Worm (Caenorhabditis elegans): ENCODE measurements around the gene F23A7.3.

- TF ChIP-seq repo-1 (tag; optimal IDR thresholded peaks at IDR 0.05) (no peak), pha-4 (tag; optimal IDR thresholded peaks at IDR 0.05) (no peak), ama-1 (optimal IDR thresholded peaks at IDR 0.05) (no peak), ama-1 (GFP tag; optimal IDR thresholded peaks at IDR 0.05) (no peak), madf-8 (GFP tag; conservative IDR thresholded peaks at IDR 0.05) (no peak), unc-62 (GFP tag; optimal IDR thresholded peaks at IDR 0.05) (no peak), atf-7 (tag; optimal IDR thresholded peaks at IDR 0.05) (no peak), nhr-27 (tag; optimal IDR thresholded peaks at IDR 0.05) (no peak), ets-4 (GFP tag; optimal IDR thresholded peaks at IDR 0.05) (no peak), lsl-1 (GFP tag; optimal IDR thresholded peaks at IDR 0.05) (no peak), ztf-25 (GFP tag; IDR thresholded peaks at IDR 0.05) (no peak), nhr-120 (GFP tag; IDR thresholded peaks at IDR 0.05) (no peak)
Measured at ce11 chrX:16269969-16270368, 50.2 kb downstream of the F23A7.3 start, which contains the start of gene ifa-3.
